Fruit fly (Drosophila melanogaster): ENCODE data around the gene Hip1.

Gene Hip1

DNA sequence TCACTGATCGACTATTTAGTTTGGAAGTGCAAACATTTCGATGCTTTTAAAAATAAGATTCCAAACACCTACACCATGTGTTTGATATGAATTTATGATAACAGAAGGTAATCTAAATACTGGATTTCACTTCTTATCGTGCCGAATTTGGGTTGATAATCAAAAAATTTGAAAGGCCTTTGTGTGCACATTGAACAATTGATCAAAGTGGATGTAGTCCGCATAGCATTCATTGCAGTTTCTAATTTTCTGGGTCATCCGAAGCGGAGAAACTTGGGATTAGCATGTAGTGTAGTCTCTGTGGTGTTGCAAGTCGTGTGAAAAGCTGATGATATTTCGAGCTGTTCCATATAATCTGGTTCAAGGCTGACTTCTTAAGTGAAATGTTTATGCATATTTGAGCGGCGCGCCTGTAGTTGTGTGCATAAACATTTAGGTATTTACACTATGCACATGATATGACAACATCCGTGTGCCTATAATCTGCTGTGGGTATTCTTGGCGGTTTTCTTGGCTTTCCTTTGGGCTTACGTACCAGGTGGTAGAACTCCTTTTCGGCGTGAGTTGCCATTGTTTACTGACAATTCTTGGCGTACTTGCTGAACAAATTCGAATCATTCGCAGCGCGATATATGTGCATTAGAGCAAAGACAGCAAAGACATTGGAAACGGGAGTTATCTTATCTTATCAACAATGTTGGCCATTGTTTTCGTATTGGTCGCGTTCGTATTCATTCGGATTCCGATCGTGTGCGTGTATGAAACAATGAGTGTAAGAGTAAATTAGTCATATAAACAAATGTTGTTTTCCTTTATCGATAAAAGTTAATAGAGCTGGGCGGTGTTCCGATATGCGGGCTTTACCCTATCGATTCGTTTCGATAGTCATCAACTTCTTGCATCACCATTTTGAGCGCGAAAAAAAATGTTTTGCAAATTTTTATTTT is at the start of gene Hip1:
Gene Hip1 (minus strand): TSS at position 834 of the 947 bp plus-strand sequence.
- TF ChIP-seq h (optimal IDR thresholded peaks at IDR 0.05) (no peak), psq (optimal IDR thresholded peaks at IDR 0.05) (no peak), Sin3A (optimal IDR thresholded peaks at IDR 0.05) (no peak), insv (optimal IDR thresholded peaks at IDR 0.05) (no peak), ttk (optimal IDR thresholded peaks at IDR 0.05) (no peak), Myc (optimal IDR thresholded peaks at IDR 0.05) (no peak)

dm6 chr3L:12815756-12816155 is 42.4 kb upstream of the Hip1 start:
- TF ChIP-seq ttk (optimal IDR thresholded peaks at IDR 0.05) (no peak), psq (optimal IDR thresholded peaks at IDR 0.05) (no peak), Myc (optimal IDR thresholded peaks at IDR 0.05) (no peak), h (optimal IDR thresholded peaks at IDR 0.05) (no peak), insv (optimal IDR thresholded peaks at IDR 0.05) (no peak), Sin3A (optimal IDR thresholded peaks at IDR 0.05) (no peak)

dm6 chr3L:12814806-12815205 is 41.4 kb upstream of the Hip1 start:
- no peak for TF ChIP-seq h (optimal IDR thresholded peaks at IDR 0.05)
- no peak for TF ChIP-seq Sin3A (optimal IDR thresholded peaks at IDR 0.05)
- TF ChIP-seq psq (optimal IDR thresholded peaks at IDR 0.05) = no peak
- TF ChIP-seq Myc (optimal IDR thresholded peaks at IDR 0.05) = no peak
- TF ChIP-seq ttk (optimal IDR thresholded peaks at IDR 0.05) = no peak
- TF ChIP-seq insv (optimal IDR thresholded peaks at IDR 0.05) = no peak

- TF ChIP-seq Sin3A (optimal IDR thresholded peaks at IDR 0.05) (no peak), h (optimal IDR thresholded peaks at IDR 0.05) (no peak), psq (optimal IDR thresholded peaks at IDR 0.05) (no peak), Myc (optimal IDR thresholded peaks at IDR 0.05) (no peak), ttk (optimal IDR thresholded peaks at IDR 0.05) (no peak), insv (optimal IDR thresholded peaks at IDR 0.05) (no peak)
Measured at dm6 chr3L:12813907-12814306, 40.5 kb upstream of the Hip1 start, which contains the start of the genes Sf3a2 and CG42588. TSS of gene Sf3a2 (minus strand) at chr3L:12814019. TSS of gene CG42588 (plus strand) at chr3L:12814254.

DNA sequence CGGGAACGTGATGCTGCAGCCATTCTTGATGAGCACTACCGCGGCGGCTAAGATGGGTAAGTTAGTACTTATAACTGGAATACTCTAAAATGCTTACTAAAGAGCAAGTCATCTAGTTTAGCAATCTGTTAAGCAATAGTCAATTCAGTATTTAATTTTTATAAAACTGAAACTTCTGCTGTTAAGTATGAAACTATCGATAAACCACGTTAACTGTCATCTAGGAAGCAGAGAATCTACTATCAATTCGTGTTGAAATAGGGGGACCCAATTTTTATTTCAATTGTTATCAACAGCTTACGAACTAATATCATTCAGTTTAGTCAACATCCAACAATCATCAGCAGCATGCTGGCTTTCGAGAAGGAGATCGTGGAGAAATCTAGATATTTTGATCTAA is 35.0 kb upstream of the Hip1 start, which contains the start of gene CG32110:
Gene CG32110 (plus strand): TSS at position 301 of the 400 bp plus-strand sequence.
- TF ChIP-seq psq (optimal IDR thresholded peaks at IDR 0.05) = no peak
- no peak for TF ChIP-seq Myc (optimal IDR thresholded peaks at IDR 0.05)
- no peak for TF ChIP-seq h (optimal IDR thresholded peaks at IDR 0.05)
- TF ChIP-seq Sin3A (optimal IDR thresholded peaks at IDR 0.05) = no peak
- no peak for TF ChIP-seq insv (optimal IDR thresholded peaks at IDR 0.05)
- no peak for TF ChIP-seq ttk (optimal IDR thresholded peaks at IDR 0.05)

dm6 chr3L:12806290-12806743 is 32.9 kb upstream of the Hip1 start:
- TF ChIP-seq ttk (optimal IDR thresholded peaks at IDR 0.05) = no peak
- peak; percentile 97 for TF ChIP-seq psq (optimal IDR thresholded peaks at IDR 0.05)

DNA sequence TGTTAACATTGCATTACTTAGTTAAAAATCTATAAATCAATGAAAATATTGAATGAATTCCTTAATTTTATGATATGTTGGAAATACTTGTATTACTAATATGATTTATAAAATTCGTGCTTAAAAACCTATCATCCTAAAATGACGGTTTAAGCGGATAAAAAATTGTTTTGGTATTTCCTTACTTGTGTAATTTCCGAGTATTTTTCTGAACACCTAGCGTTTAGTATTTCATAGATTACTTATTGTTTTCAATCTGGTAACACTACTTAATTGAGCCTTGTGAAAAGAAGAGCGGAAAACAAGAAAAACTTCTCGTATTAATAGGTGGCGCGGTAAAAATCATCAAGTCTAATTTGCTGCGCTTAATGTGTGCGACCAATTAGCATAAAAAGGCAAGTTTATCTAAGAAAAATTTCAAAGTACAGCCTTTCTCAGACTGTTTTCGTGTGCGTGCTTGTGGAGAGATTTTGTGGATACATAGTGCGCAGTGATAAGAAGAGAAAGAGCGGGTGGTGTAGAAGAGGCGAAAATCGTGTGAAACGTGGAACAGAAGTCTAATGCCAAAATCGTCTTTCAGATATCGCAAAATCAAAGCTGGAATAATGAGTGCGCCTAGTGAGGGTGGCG is 32.4 kb upstream of the Hip1 start, which contains the start of gene Sap130:
Gene Sap130 (plus strand): TSS at position 243 of the 630 bp plus-strand sequence.
- TF ChIP-seq Myc (optimal IDR thresholded peaks at IDR 0.05) = no peak
- TF ChIP-seq h (optimal IDR thresholded peaks at IDR 0.05) = no peak
- no peak for TF ChIP-seq psq (optimal IDR thresholded peaks at IDR 0.05)
- TF ChIP-seq Sin3A (optimal IDR thresholded peaks at IDR 0.05) = no peak
- TF ChIP-seq insv (optimal IDR thresholded peaks at IDR 0.05) = no peak
- no peak for TF ChIP-seq ttk (optimal IDR thresholded peaks at IDR 0.05)

dm6 chr3L:12804730-12805170 is 31.4 kb upstream of the Hip1 start, which contains the start of gene Atg1:
TSS of gene Atg1 (minus strand) at chr3L:12805116.
- TF ChIP-seq Myc (optimal IDR thresholded peaks at IDR 0.05) (no peak), h (optimal IDR thresholded peaks at IDR 0.05) (no peak), Sin3A (optimal IDR thresholded peaks at IDR 0.05) (no peak), psq (optimal IDR thresholded peaks at IDR 0.05) (no peak)

DNA sequence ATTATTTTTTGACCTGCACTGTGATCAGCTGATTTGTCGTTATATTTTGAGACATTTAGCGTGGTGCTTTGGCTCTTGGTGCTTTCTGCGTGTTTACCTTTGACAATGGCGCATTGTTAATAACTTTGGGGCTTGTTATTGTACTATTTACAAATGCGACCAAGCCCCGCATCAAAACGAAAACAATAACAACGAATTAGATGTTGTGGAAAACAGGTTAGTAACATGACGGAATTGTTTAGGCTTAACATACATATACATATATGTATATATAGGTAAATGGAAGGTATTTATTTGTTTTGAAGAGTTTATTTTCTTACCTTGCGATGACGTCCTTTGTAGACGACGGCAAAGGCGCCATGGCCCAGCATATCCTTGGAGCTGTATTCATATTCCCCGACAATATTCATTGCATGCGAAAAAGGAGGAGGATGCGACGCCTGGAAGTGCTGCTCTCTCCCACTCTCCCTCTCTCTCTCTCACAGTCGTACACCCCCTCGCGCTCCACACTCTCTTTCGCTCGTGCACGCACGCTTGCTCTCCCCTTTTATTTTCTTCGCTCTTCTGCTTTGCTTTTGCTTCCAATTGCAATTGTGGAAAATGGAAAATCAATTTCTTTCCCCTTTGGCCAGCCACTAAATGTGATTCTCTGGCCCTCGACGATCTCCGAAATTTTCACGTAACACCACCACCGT is 30.8 kb upstream of the Hip1 start:
- TF ChIP-seq Myc (optimal IDR thresholded peaks at IDR 0.05) = no peak
- TF ChIP-seq psq (optimal IDR thresholded peaks at IDR 0.05) = no peak
- TF ChIP-seq h (optimal IDR thresholded peaks at IDR 0.05) = no peak
- TF ChIP-seq ttk (optimal IDR thresholded peaks at IDR 0.05) = no peak
- TF ChIP-seq Sin3A (optimal IDR thresholded peaks at IDR 0.05) = no peak
- no peak for TF ChIP-seq insv (optimal IDR thresholded peaks at IDR 0.05)

DNA sequence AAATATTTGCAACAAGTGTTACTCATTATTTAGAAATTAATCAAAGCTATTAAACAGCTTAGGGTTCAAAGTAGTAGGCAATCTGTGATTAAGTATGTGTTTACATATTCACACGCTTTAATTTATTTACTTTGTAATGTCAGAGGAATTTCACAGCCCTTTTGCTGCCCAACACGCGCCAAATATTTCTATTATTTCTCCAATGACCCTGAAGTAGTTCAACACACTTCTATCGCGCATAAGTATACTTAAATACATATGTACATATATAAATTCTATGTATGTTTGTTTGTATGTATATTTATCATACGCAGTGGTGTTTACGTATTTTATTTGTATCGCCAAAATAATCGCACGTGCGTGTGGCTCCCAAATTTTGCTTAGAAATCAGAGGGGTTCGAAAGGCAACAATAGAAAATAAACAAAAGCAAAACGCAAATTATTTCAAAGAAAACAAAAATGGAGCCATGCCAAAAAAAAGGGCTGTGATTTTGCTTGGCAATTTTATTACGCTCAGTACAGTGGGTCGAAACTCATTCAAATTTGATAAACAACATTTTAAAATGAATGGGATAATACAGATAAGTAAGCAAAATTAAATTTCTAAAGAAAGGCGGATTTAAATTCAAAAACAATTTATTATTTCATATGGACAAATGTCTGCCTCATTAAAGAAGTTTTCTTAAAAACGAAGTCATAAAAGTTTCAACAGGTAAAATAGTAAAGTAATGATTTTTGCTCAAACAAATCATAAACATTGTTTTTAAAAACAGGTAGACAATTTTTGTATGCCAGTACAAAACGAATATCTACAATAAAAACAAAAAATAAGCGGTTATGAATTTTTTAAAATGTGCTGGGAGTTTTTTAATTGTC is 30.0 kb upstream of the Hip1 start:
- TF ChIP-seq ttk (optimal IDR thresholded peaks at IDR 0.05) (no peak), psq (optimal IDR thresholded peaks at IDR 0.05) (no peak), Myc (optimal IDR thresholded peaks at IDR 0.05) (no peak), h (optimal IDR thresholded peaks at IDR 0.05) (no peak), insv (optimal IDR thresholded peaks at IDR 0.05) (no peak), Sin3A (optimal IDR thresholded peaks at IDR 0.05) (no peak)

DNA sequence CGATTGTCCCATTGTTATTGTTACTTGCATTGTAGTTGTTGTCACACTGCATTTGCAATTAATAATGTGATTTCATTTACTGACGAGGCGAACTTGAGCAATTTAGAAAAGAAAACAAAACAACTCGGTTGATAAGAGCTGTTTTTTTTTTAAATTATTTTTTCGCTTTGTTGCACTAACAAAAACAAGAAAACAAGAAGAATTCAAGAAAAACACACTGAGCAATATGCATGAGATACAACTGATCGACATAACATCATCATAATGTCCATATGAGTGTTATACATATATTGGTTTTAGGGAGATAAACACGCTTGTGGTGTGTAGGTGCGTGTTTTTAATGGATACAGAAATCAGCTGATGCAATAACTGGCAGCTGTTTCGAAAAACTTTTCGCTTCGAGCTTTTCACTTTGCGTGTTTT is 29.1 kb upstream of the Hip1 start:
- no peak for TF ChIP-seq psq (optimal IDR thresholded peaks at IDR 0.05)
- no peak for TF ChIP-seq insv (optimal IDR thresholded peaks at IDR 0.05)
- no peak for TF ChIP-seq Sin3A (optimal IDR thresholded peaks at IDR 0.05)
- TF ChIP-seq h (optimal IDR thresholded peaks at IDR 0.05) = no peak
- TF ChIP-seq Myc (optimal IDR thresholded peaks at IDR 0.05) = no peak
- no peak for TF ChIP-seq ttk (optimal IDR thresholded peaks at IDR 0.05)

Data from Kc167 (cell line).